Fruit fly (Drosophila melanogaster) whole organism, embryonic: Measurements from ENCODE around the gene CG6659.

Experiments used
- Adf1 ChIP-seq: fragments of 200-800 bp; sonication (Bioruptor generic); IDR thresholded peaks from 2 replicates; pipeline ENCODE4 v1.3.6; 2022; ENCODE audit warnings: missing biosample characterization, missing genetic modification characterization
- Asciz ChIP-seq: fragments of 200-800 bp; sonication (Bioruptor generic); optimal IDR thresholded peaks from 2 replicates; lab custom pipeline; 2017; ENCODE audit warnings: missing biosample characterization, mild to moderate bottlenecking, missing genetic modification characterization, missing genetic modification reagents
- Blimp-1 ChIP-seq: fragments of 200-800 bp; sonication (Bioruptor generic); optimal IDR thresholded peaks from 3 replicates; lab custom pipeline; 2018; ENCODE audit warnings: missing biosample characterization, missing genetic modification characterization, mild to moderate bottlenecking, moderate library complexity, missing genetic modification reagents
- BtbVII ChIP-seq: fragments of 200-800 bp; sonication (Bioruptor generic); optimal IDR thresholded peaks from 3 replicates; lab custom pipeline; 2017; ENCODE audit warnings: missing biosample characterization, mild to moderate bottlenecking, missing genetic modification characterization
- CG10209 ChIP-seq: fragments of 200-800 bp; sonication (Bioruptor generic); optimal IDR thresholded peaks from 3 replicates; lab custom pipeline; 2017; ENCODE audit warnings: missing biosample characterization, mild to moderate bottlenecking, missing genetic modification characterization, missing genetic modification reagents
- CG12659 ChIP-seq: fragments of 200-800 bp; sonication (Bioruptor generic); optimal IDR thresholded peaks from 3 replicates; lab custom pipeline; 2017; ENCODE audit warnings: mild to moderate bottlenecking, missing biosample characterization, missing genetic modification reagents, missing genetic modification characterization
- CG12769 ChIP-seq: fragments of 200-800 bp; sonication (Bioruptor generic); optimal IDR thresholded peaks from 2 replicates; lab custom pipeline; 2019; ENCODE audit warnings: missing biosample characterization, mild to moderate bottlenecking, missing genetic modification characterization, moderate library complexity
- CG14965 ChIP-seq: fragments of 200-800 bp; sonication (Bioruptor generic); optimal IDR thresholded peaks from 2 replicates; lab custom pipeline; 2016; ENCODE audit warnings: missing biosample characterization, missing genetic modification characterization, borderline replicate concordance
- CG1529 ChIP-seq: fragments of 200-800 bp; sonication (Bioruptor generic); optimal IDR thresholded peaks from 3 replicates; lab custom pipeline; 2018; ENCODE audit warnings: missing biosample characterization, missing genetic modification characterization
- CG17361 ChIP-seq: fragments of 200-800 bp; sonication (Bioruptor generic); IDR thresholded peaks from 3 replicates; pipeline ENCODE4 v1.3.6; 2022; ENCODE audit warnings: missing biosample characterization, missing genetic modification characterization
- CG3995 ChIP-seq: fragments of 200-800 bp; sonication (Bioruptor generic); optimal IDR thresholded peaks from 3 replicates; lab custom pipeline; 2016; ENCODE audit warnings: missing biosample characterization, missing genetic modification characterization
- CG4730 ChIP-seq: fragments of 200-800 bp; sonication (Bioruptor generic); IDR thresholded peaks from 2 replicates; pipeline ENCODE4 v1.3.6; 2022; ENCODE audit warnings: missing biosample characterization, missing genetic modification characterization
- CG5180 ChIP-seq: fragments of 200-800 bp; sonication (Bioruptor generic); optimal IDR thresholded peaks from 3 replicates; lab custom pipeline; 2017; ENCODE audit warnings: missing biosample characterization, missing genetic modification characterization, mild to moderate bottlenecking, moderate library complexity, missing genetic modification reagents
- CG6654 ChIP-seq: fragments of 200-800 bp; sonication (Bioruptor generic); optimal IDR thresholded peaks from 2 replicates; lab custom pipeline; 2017; ENCODE audit warnings: missing biosample characterization, mild to moderate bottlenecking, missing genetic modification characterization
- CG6854 ChIP-seq: fragments of 200-800 bp; sonication (Bioruptor generic); optimal IDR thresholded peaks from 3 replicates; lab custom pipeline; 2017; ENCODE audit warnings: missing biosample characterization, mild to moderate bottlenecking, missing genetic modification characterization
- CG7745 ChIP-seq: fragments of 200-800 bp; sonication (Bioruptor generic); optimal IDR thresholded peaks from 2 replicates; lab custom pipeline; 2018; ENCODE audit warnings: missing biosample characterization, mild to moderate bottlenecking, missing genetic modification characterization, moderate library complexity
- CG7839 ChIP-seq: fragments of 200-800 bp; sonication (Bioruptor generic); optimal IDR thresholded peaks from 3 replicates; lab custom pipeline; 2018; ENCODE audit warnings: missing biosample characterization, mild to moderate bottlenecking, missing genetic modification characterization, moderate library complexity
- CG8281 ChIP-seq: fragments of 200-800 bp; sonication (Bioruptor generic); optimal IDR thresholded peaks from 2 replicates; lab custom pipeline; 2018; ENCODE audit warnings: missing biosample characterization, mild to moderate bottlenecking, missing genetic modification characterization, moderate library complexity
- Dip3 ChIP-seq: fragments of 200-800 bp; sonication (Bioruptor generic); optimal IDR thresholded peaks from 3 replicates; lab custom pipeline; 2016; ENCODE audit warnings: missing biosample characterization, missing genetic modification characterization
- Ets97D ChIP-seq: fragments of 200-800 bp; sonication (Bioruptor generic); optimal IDR thresholded peaks from 3 replicates; lab custom pipeline; 2016; ENCODE audit warnings: missing biosample characterization, missing genetic modification characterization
- Hr51 ChIP-seq, 2 experiments: fragments of 200-800 bp; sonication (Bioruptor generic); optimal IDR thresholded peaks; 2 replicates in 1 of 2; 3 replicates in 1 of 2; lab custom pipeline; 2016 to 2018; ENCODE audit warnings: missing biosample characterization in 2 of 2, missing genetic modification characterization in 2 of 2, mild to moderate bottlenecking in 1 of 2, moderate library complexity in 1 of 2
- Jarid2 ChIP-seq: fragments of 200-800 bp; sonication (Bioruptor generic); optimal IDR thresholded peaks from 3 replicates; lab custom pipeline; 2017; ENCODE audit warnings: mild to moderate bottlenecking, missing biosample characterization, missing genetic modification reagents, missing genetic modification characterization
- Lhr ChIP-seq: fragments of 200-800 bp; sonication (Bioruptor generic); optimal IDR thresholded peaks from 3 replicates; lab custom pipeline; 2017; ENCODE audit warnings: mild to moderate bottlenecking, missing biosample characterization, missing genetic modification reagents, missing genetic modification characterization
- MBD-R2 ChIP-seq: fragments of 200-800 bp; sonication (Bioruptor generic); IDR thresholded peaks from 2 replicates; pipeline ENCODE4 v1.3.6; 2022; ENCODE audit warnings: missing biosample characterization, missing genetic modification characterization
- MTF-1 ChIP-seq: fragments of 200-800 bp; sonication (Bioruptor generic); optimal IDR thresholded peaks from 2 replicates; lab custom pipeline; 2018; ENCODE audit warnings: missing biosample characterization, mild to moderate bottlenecking, missing genetic modification characterization, borderline replicate concordance
- Mad ChIP-seq: fragments of 200-800 bp; sonication (Bioruptor generic); optimal IDR thresholded peaks from 2 replicates; lab custom pipeline; 2016; ENCODE audit warnings: missing biosample characterization, missing genetic modification characterization
- Med ChIP-seq: fragments of 200-800 bp; sonication (Bioruptor generic); peaks from one replicate; lab custom pipeline; 2016; ENCODE audit warnings: missing biosample characterization, missing genetic modification characterization, mild to moderate bottlenecking, inconsistent platforms, moderate library complexity
- Side ChIP-seq: fragments of 200-800 bp; sonication (Bioruptor generic); optimal IDR thresholded peaks from 2 replicates; lab custom pipeline; 2016; ENCODE audit warnings: missing biosample characterization, missing genetic modification characterization
- Sox100B ChIP-seq: fragments of 200-800 bp; sonication (Bioruptor generic); optimal IDR thresholded peaks from 3 replicates; lab custom pipeline; 2018; ENCODE audit warnings: missing biosample characterization, mild to moderate bottlenecking, missing genetic modification characterization
- Spps ChIP-seq: fragments of 200-800 bp; sonication (Bioruptor generic); optimal IDR thresholded peaks from 2 replicates; lab custom pipeline; 2018; ENCODE audit warnings: missing biosample characterization, mild to moderate bottlenecking, missing genetic modification characterization
- abd-A ChIP-seq: fragments of 200-800 bp; sonication (Bioruptor generic); optimal IDR thresholded peaks from 3 replicates; lab custom pipeline; 2019; ENCODE audit warnings: missing biosample characterization, mild to moderate bottlenecking, missing genetic modification characterization, moderate library complexity
- cg ChIP-seq: fragments of 200-800 bp; sonication (Bioruptor generic); optimal IDR thresholded peaks from 3 replicates; lab custom pipeline; 2019; ENCODE audit warnings: missing biosample characterization, mild to moderate bottlenecking, missing genetic modification characterization, moderate library complexity
- crol ChIP-seq: fragments of 200-800 bp; sonication (Bioruptor generic); IDR thresholded peaks from 2 replicates; pipeline ENCODE4 v1.3.6; 2022; ENCODE audit warnings: missing biosample characterization, missing genetic modification characterization
- cwo ChIP-seq: fragments of 200-800 bp; sonication (Bioruptor generic); optimal IDR thresholded peaks from 3 replicates; lab custom pipeline; 2017; ENCODE audit warnings: missing biosample characterization, missing genetic modification characterization, mild to moderate bottlenecking, moderate library complexity, missing genetic modification reagents
- fd102C ChIP-seq: fragments of 200-800 bp; sonication (Bioruptor generic); optimal IDR thresholded peaks from 2 replicates; lab custom pipeline; 2018; ENCODE audit warnings: missing biosample characterization, mild to moderate bottlenecking, missing genetic modification characterization, moderate library complexity
- kni ChIP-seq: fragments of 200-800 bp; sonication (Bioruptor generic); optimal IDR thresholded peaks from 3 replicates; lab custom pipeline; 2017; ENCODE audit warnings: mild to moderate bottlenecking, missing biosample characterization, missing genetic modification reagents, missing genetic modification characterization
- knrl ChIP-seq: fragments of 200-800 bp; sonication (Bioruptor generic); IDR thresholded peaks from 3 replicates; pipeline ENCODE4 v1.3.6; 2022; ENCODE audit warnings: missing biosample characterization, missing genetic modification characterization; ENCODE audit not compliant: partially characterized antibody
- mam ChIP-seq: fragments of 200-800 bp; sonication (Bioruptor generic); optimal IDR thresholded peaks from 3 replicates; lab custom pipeline; 2016; ENCODE audit warnings: missing biosample characterization, missing genetic modification characterization
- oc ChIP-seq: fragments of 200-800 bp; sonication (Bioruptor generic); optimal IDR thresholded peaks from 2 replicates; lab custom pipeline; 2018; ENCODE audit warnings: missing biosample characterization, mild to moderate bottlenecking, missing genetic modification characterization, moderate library complexity
- pnt ChIP-seq: fragments of 200-800 bp; sonication (Bioruptor generic); optimal IDR thresholded peaks from 3 replicates; lab custom pipeline; 2016; ENCODE audit warnings: missing biosample characterization, missing genetic modification characterization
- salm ChIP-seq: fragments of 200-800 bp; sonication (Bioruptor generic); optimal IDR thresholded peaks from 2 replicates; lab custom pipeline; 2018; ENCODE audit warnings: missing biosample characterization, mild to moderate bottlenecking, missing genetic modification characterization
- sens-2 ChIP-seq: fragments of 200-800 bp; sonication (Bioruptor generic); IDR thresholded peaks from 2 replicates; pipeline ENCODE4 v1.3.6; 2022; ENCODE audit warnings: missing biosample characterization, missing genetic modification characterization
- tin ChIP-seq: fragments of 200-800 bp; sonication (Bioruptor generic); optimal IDR thresholded peaks from 3 replicates; lab custom pipeline; 2016; ENCODE audit warnings: missing biosample characterization, missing genetic modification characterization
- tll ChIP-seq, 2 experiments: fragments of 200-800 bp in 1 of 2; fragments of >200 bp in 1 of 2; sonication (Bioruptor generic) in 1 of 2; optimal IDR thresholded peaks; 2 replicates each; lab custom pipeline; 2017 to 2019; ENCODE audit warnings: missing biosample characterization in 2 of 2, missing genetic modification characterization in 2 of 2, mild to moderate bottlenecking in 1 of 2, moderate library complexity in 1 of 2
- twi ChIP-seq: fragments of 200-800 bp; optimal IDR thresholded peaks from 2 replicates; lab custom pipeline; 2019; ENCODE audit warnings: missing biosample characterization, mild to moderate bottlenecking, missing genetic modification characterization, moderate library complexity
- vvl ChIP-seq: fragments of 200-800 bp; sonication (Bioruptor generic); IDR thresholded peaks from 2 replicates; pipeline ENCODE4 v1.3.6; 2022; ENCODE audit warnings: missing biosample characterization, missing genetic modification characterization
- zen ChIP-seq: fragments of 200-800 bp; sonication (Bioruptor generic); optimal IDR thresholded peaks from 3 replicates; lab custom pipeline; 2018; ENCODE audit warnings: missing biosample characterization, mild to moderate bottlenecking, missing genetic modification characterization, moderate library complexity

Gene CG6659

DNA sequence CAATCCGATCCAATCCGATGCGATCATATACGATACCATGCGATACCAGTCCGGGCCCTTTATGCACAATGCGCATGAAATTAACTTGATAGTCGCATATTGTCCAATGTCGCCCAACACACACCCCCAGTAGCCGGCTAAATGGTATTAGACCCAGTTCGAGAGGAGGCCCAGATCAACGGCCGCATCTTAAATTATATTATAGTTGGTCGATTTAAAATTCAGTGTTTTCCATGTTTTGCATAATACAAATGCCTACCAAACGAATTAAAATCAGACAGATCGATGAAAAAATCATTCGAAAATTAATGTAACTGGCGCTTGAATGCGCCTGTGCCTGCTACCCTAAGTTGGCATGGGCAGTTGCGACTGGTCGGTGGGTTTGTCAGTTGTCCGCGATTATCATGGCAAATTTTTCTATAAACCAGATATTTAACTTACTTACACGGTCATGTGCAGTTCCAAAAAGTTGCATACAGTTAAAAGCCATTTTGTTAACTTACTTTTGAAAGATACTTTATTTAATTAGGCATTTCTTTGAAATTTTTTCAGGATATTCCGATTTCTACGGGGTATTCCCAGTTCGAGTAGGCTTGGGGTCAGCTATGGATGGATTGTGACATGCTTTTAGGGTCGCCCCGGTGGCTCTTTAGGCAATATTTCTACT is 12.9 kb upstream of the CG6659 start (continued):
- TF ChIP-seq Sox100B (GFP tag; lab: Kevin White, UChicago), result peak; percentile 40
- no peak for TF ChIP-seq Dip3 (GFP tag; lab: Kevin White, UChicago)
- no peak for TF ChIP-seq knrl
- no peak for TF ChIP-seq tin (GFP tag; lab: Kevin White, UChicago)
- TF ChIP-seq CG7745 (tag; lab: Kevin White, UChicago), result no peak
- TF ChIP-seq CG6654 (GFP tag; lab: Kevin White, UChicago), result no peak
- TF ChIP-seq CG10209 (GFP tag; lab: Kevin White, UChicago), result no peak
- no peak for TF ChIP-seq fd102C
- no peak for TF ChIP-seq MTF-1 (GFP tag; lab: Kevin White, UChicago)
- no peak for TF ChIP-seq mam

- no peak for TF ChIP-seq salm
- TF ChIP-seq tll (GFP tag; optimal IDR thresholded peaks at IDR 0.05; lab: Kevin White, UChicago), result peak in 1 of 2 experiments; percentile 96
- no peak for TF ChIP-seq Asciz (GFP tag; lab: Kevin White, UChicago)
- TF ChIP-seq BtbVII, result no peak
- TF ChIP-seq twi (tag; lab: Kevin White, UChicago), result no peak
- TF ChIP-seq CG12769, result peak; percentile 25
- TF ChIP-seq crol, result peak; percentile 59
- peak; percentile 79 for TF ChIP-seq cg (GFP tag; lab: Kevin White, UChicago)
- peak; percentile 58 for TF ChIP-seq abd-A (tag; lab: Kevin White, UChicago)
- TF ChIP-seq CG8281 (tag; lab: Kevin White, UChicago), result no peak
- TF ChIP-seq Blimp-1, result peak; percentile 53
- TF ChIP-seq Lhr (GFP tag; lab: Kevin White, UChicago), result no peak
- peak; percentile 26 for TF ChIP-seq zen (tag; lab: Kevin White, UChicago)
- TF ChIP-seq kni (GFP tag; lab: Kevin White, UChicago), result peak; percentile 9
- peak; percentile 61; the same call in 1 of the 2 replicates for TF ChIP-seq vvl (GFP tag; lab: Robert Waterston, UW)
- TF ChIP-seq MBD-R2 (GFP tag; lab: Robert Waterston, UW), result no peak
- TF ChIP-seq CG1529 (GFP tag; lab: Kevin White, UChicago), result no peak
- TF ChIP-seq CG5180 (GFP tag; lab: Kevin White, UChicago), result peak; percentile 84
- no peak for TF ChIP-seq Ets97D (GFP tag; lab: Kevin White, UChicago)
- TF ChIP-seq Adf1 (GFP tag; lab: Robert Waterston, UW), result peak; percentile 54
- TF ChIP-seq sens-2 (GFP tag; lab: Robert Waterston, UW), result no peak
- no peak for TF ChIP-seq CG7839 (tag; lab: Kevin White, UChicago)
- no peak for TF ChIP-seq cwo (GFP tag; lab: Kevin White, UChicago)
- peak; percentile 16 for TF ChIP-seq oc
These were observed 11.2 kb upstream of the CG6659 start for dm6 chrX:18668293-18668692.

DNA sequence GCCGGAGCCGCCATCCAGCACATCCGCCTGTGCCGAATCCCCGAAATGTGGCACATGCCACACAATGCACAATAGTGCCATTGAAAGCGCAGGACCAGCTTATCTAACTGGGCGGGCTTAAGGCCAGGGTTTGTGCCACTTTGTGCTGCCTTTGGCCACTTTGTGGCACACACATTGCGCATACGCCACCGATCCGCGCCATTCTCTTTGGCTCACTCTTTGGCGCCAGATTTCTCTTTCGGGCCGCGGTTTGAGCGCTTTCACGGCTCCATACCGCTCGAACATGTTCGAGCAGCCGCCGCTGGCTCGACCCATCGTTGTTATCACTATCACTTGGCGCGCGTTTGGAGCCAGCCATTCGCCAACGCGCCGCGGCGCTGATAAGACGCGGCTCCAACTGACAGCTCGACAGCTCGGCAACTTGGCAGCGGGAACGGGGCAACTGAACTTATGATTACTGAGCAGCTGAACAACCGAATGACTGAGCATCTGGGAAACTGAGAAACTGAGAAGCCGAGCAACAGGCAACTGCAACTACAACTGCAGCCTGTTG is 8.7 kb upstream of the CG6659 start:
- TF ChIP-seq CG12659 (no peak), pnt (no peak), CG6654 (GFP tag; lab: Kevin White, UChicago) (no peak), CG4730 (GFP tag; lab: Robert Waterston, UW) (no peak), Med (GFP tag; lab: Kevin White, UChicago) (peak; percentile 13), Mad (GFP tag; lab: Kevin White, UChicago) (no peak), CG17361 (GFP tag; lab: Robert Waterston, UW) (no peak), Side (no peak), Hr51 (GFP tag; optimal IDR thresholded peaks at IDR 0.05; lab: Kevin White, UChicago) (no peak), Jarid2 (peak; percentile 36), CG14965 (GFP tag; lab: Kevin White, UChicago) (no peak), CG6854 (GFP tag; lab: Kevin White, UChicago) (no peak), Spps (tag; lab: Kevin White, UChicago) (no peak), crol (peak; percentile 16; the same call in 1 of the 2 replicates), CG3995 (GFP tag; lab: Kevin White, UChicago) (no peak)
